Fruit fly (Drosophila melanogaster) whole organism, pupa: ENCODE results near the gene spz5.

Experiments
- CG10348 ChIP-seq: fragments of 200-800 bp; sonication (Bioruptor generic); IDR thresholded peaks from 2 replicates; pipeline ENCODE4 v1.3.6; 2022; ENCODE audit warnings: missing biosample characterization, missing genetic modification characterization
- CG12605 ChIP-seq: fragments of 200-800 bp; sonication (Bioruptor generic); IDR thresholded peaks from 2 replicates; pipeline ENCODE4 v1.3.6; 2022; ENCODE audit warnings: missing biosample characterization, missing genetic modification characterization
- CG13204 ChIP-seq: fragments of 200-800 bp; sonication (Bioruptor generic); optimal IDR thresholded peaks from 2 replicates; lab custom pipeline; 2018; ENCODE audit warnings: missing biosample characterization, mild to moderate bottlenecking, missing genetic modification characterization, moderate library complexity
- CG14655 ChIP-seq: fragments of 200-800 bp; sonication (Bioruptor generic); optimal IDR thresholded peaks from 3 replicates; lab custom pipeline; 2017; ENCODE audit warnings: mild to moderate bottlenecking, missing biosample characterization, missing genetic modification reagents, missing genetic modification characterization
- CG15710 ChIP-seq: fragments of 200-800 bp; sonication (Bioruptor generic); optimal IDR thresholded peaks from 2 replicates; lab custom pipeline; 2018; ENCODE audit warnings: missing biosample characterization, mild to moderate bottlenecking, missing genetic modification characterization, moderate library complexity
- CG17806 ChIP-seq: fragments of 200-800 bp; sonication (Bioruptor generic); optimal IDR thresholded peaks from 2 replicates; lab custom pipeline; 2018; ENCODE audit warnings: missing biosample characterization, mild to moderate bottlenecking, missing genetic modification characterization, moderate library complexity
- CG32121 ChIP-seq: fragments of 200-800 bp; sonication (Bioruptor generic); IDR thresholded peaks from 2 replicates; pipeline ENCODE4 v1.3.6; 2022; ENCODE audit warnings: missing biosample characterization, missing genetic modification characterization
- CG34367 ChIP-seq: fragments of 200-800 bp; sonication (Bioruptor generic); optimal IDR thresholded peaks from 2 replicates; lab custom pipeline; 2018; ENCODE audit warnings: missing biosample characterization, mild to moderate bottlenecking, missing genetic modification characterization
- CG4496 ChIP-seq: fragments of 200-800 bp; sonication (Bioruptor generic); IDR thresholded peaks from 3 replicates; pipeline ENCODE4 v1.3.6; 2022; ENCODE audit warnings: missing biosample characterization, missing genetic modification characterization
- CG8159 ChIP-seq: fragments of 200-800 bp; sonication (Bioruptor generic); optimal IDR thresholded peaks from 3 replicates; lab custom pipeline; 2018; ENCODE audit warnings: missing biosample characterization, mild to moderate bottlenecking, missing genetic modification characterization, moderate library complexity
- CG8301 ChIP-seq: fragments of 200-800 bp; sonication (Bioruptor generic); optimal IDR thresholded peaks from 2 replicates; lab custom pipeline; 2018; ENCODE audit warnings: missing biosample characterization, mild to moderate bottlenecking, missing genetic modification characterization
- CG9948 ChIP-seq: fragments of 200-800 bp; sonication (Bioruptor generic); optimal IDR thresholded peaks from 2 replicates; lab custom pipeline; 2018; ENCODE audit warnings: missing biosample characterization, mild to moderate bottlenecking, missing genetic modification characterization, moderate library complexity
- D1 ChIP-seq: fragments of 200-800 bp; sonication (Bioruptor generic); optimal IDR thresholded peaks from 2 replicates; lab custom pipeline; 2018; ENCODE audit warnings: missing biosample characterization, mild to moderate bottlenecking, missing genetic modification characterization, moderate library complexity
- EcR ChIP-seq: fragments of 200-800 bp; sonication (Bioruptor generic); optimal IDR thresholded peaks from 3 replicates; lab custom pipeline; 2019; ENCODE audit warnings: missing biosample characterization, missing genetic modification characterization, mild to moderate bottlenecking, moderate library complexity, missing genetic modification reagents
- Ets98B ChIP-seq: fragments of 200-800 bp; sonication (Bioruptor generic); IDR thresholded peaks from 2 replicates; pipeline ENCODE4 v1.3.6; 2022; ENCODE audit warnings: missing biosample characterization, missing genetic modification characterization
- Pif1A ChIP-seq: fragments of 200-800 bp; sonication (Bioruptor generic); optimal IDR thresholded peaks from 3 replicates; lab custom pipeline; 2016; ENCODE audit warnings: missing biosample characterization, missing genetic modification characterization
- Pif1B ChIP-seq: fragments of 200-800 bp; sonication (Bioruptor generic); optimal IDR thresholded peaks from 3 replicates; lab custom pipeline; 2016; ENCODE audit warnings: missing biosample characterization, missing genetic modification characterization
- Snoo ChIP-seq: fragments of 200-800 bp; sonication (Bioruptor generic); optimal IDR thresholded peaks from 3 replicates; lab custom pipeline; 2017; ENCODE audit warnings: missing biosample characterization, mild to moderate bottlenecking, missing genetic modification characterization, inconsistent platforms
- fd96Ca ChIP-seq: fragments of 200-800 bp; sonication (Bioruptor generic); IDR thresholded peaks from 3 replicates; pipeline ENCODE4 v1.3.6; 2022; ENCODE audit warnings: missing biosample characterization, missing genetic modification characterization
- gl ChIP-seq: fragments of 200-800 bp; sonication (Bioruptor generic); optimal IDR thresholded peaks from 2 replicates; lab custom pipeline; 2018; ENCODE audit warnings: missing biosample characterization, mild to moderate bottlenecking, missing genetic modification characterization
- rn ChIP-seq: fragments of 200-800 bp; sonication (Bioruptor generic); IDR thresholded peaks from 2 replicates; pipeline ENCODE4 v1.3.6; 2022; ENCODE audit warnings: missing biosample characterization, missing genetic modification characterization

spz5 gene

DNA sequence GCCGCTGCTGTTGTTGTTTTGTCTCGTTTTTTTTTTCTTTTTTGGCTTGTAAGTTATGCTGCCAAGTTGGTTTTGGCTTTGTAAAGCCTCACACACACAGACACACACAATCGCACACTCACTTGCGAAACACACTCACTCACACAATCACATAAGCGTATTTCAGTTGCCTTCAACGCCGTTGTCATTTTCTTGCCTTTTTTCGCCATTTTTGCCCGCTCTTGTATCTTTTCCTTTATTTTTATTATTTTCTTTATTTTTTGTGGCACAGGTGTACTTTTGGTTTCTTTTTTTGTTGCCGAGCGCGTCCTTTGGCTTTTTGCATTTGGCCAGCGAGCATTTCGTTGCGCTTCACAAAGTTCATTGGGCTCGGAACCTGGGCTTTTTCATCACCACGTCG is 18.9 kb downstream of the spz5 start:
- TF ChIP-seq Pif1A (peak; percentile 46), CG34367 (tag; lab: Kevin White, UChicago) (peak; percentile 35), Snoo (peak; percentile 57), gl (peak; percentile 64), rn (GFP tag; lab: Robert Waterston, UW) (no peak), CG13204 (peak; percentile 74), EcR (GFP tag; lab: Kevin White, UChicago) (peak; percentile 63), CG9948 (tag; lab: Kevin White, UChicago) (peak; percentile 32), fd96Ca (GFP tag; lab: Robert Waterston, UW) (no peak), CG12605 (GFP tag; lab: Robert Waterston, UW) (no peak), CG14655 (GFP tag; lab: Kevin White, UChicago) (peak; percentile 28), CG10348 (GFP tag; lab: Robert Waterston, UW) (no peak), CG17806 (peak; percentile 37), CG15710 (peak; percentile 69), CG32121 (no peak), CG8301 (tag; lab: Kevin White, UChicago) (no peak), CG8159 (tag; lab: Kevin White, UChicago) (peak; percentile 72), CG4496 (no peak), Ets98B (GFP tag; lab: Robert Waterston, UW) (no peak), Pif1B (GFP tag; lab: Kevin White, UChicago) (peak; percentile 40), D1 (tag; lab: Kevin White, UChicago) (no peak)

DNA sequence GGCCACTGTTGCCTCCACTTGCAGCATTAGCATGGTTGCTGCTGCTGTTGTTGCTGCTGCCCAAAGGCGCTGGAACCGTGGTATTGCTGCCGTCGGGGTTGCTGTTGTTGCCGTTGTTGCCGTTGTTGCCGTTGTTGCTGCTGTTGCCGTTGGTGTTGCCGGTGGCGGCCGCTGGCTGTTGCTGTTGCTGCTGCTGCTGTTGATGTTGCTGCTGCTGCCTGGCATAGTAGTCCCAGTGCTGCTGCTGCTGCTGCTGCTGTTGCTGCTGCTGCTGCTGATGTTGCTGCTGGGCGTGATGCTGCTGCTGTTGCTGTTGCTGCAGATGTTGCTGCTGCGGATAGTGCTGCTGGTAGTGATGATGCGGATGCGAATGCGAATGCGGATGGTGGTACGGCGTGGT is 20.8 kb downstream of the spz5 start:
- TF ChIP-seq CG10348 (GFP tag; lab: Robert Waterston, UW), result 0 out of 2 replicates have a peak, but pooled peaks have one; percentile 13
- TF ChIP-seq Snoo, result no peak

- TF ChIP-seq CG10348 (GFP tag; lab: Robert Waterston, UW) (no peak), CG14655 (GFP tag; lab: Kevin White, UChicago) (peak; percentile 75), CG12605 (GFP tag; lab: Robert Waterston, UW) (peak; percentile 58; the same call in 1 of the 2 replicates), CG15710 (peak; percentile 72), D1 (tag; lab: Kevin White, UChicago) (peak; percentile 66), rn (GFP tag; lab: Robert Waterston, UW) (no peak), CG32121 (no peak), Ets98B (GFP tag; lab: Robert Waterston, UW) (peak; percentile 55; the same call in 1 of the 2 replicates), CG34367 (tag; lab: Kevin White, UChicago) (peak; percentile 74), CG8159 (tag; lab: Kevin White, UChicago) (peak; percentile 82), CG17806 (peak; percentile 78), CG8301 (tag; lab: Kevin White, UChicago) (peak; percentile 73), Pif1A (peak; percentile 87), CG9948 (tag; lab: Kevin White, UChicago) (peak; percentile 87), fd96Ca (GFP tag; lab: Robert Waterston, UW) (peak; percentile 72), EcR (GFP tag; lab: Kevin White, UChicago) (peak; percentile 81), gl (peak; percentile 47), Pif1B (GFP tag; lab: Kevin White, UChicago) (peak; percentile 86), CG13204 (peak; percentile 37), Snoo (peak; percentile 81), CG4496 (no peak; the same call in 2 of the 3 replicates)
Measured at dm6 chr3L:2868695-2869444, 23.1 kb downstream of the spz5 start.

dm6 chr3L:2867447-2868203 is 24.3 kb downstream of the spz5 start:
- TF ChIP-seq CG8301 (tag; lab: Kevin White, UChicago), result no peak
- peak; percentile 43 for TF ChIP-seq EcR (GFP tag; lab: Kevin White, UChicago)
- TF ChIP-seq CG14655 (GFP tag; lab: Kevin White, UChicago), result no peak
- TF ChIP-seq CG13204, result peak; percentile 78
- TF ChIP-seq CG9948 (tag; lab: Kevin White, UChicago), result no peak
- no peak for TF ChIP-seq Pif1B (GFP tag; lab: Kevin White, UChicago)
- peak; percentile 7 for TF ChIP-seq CG15710
- 0 out of 3 replicates have a peak, but pooled peaks have one; percentile 6 for TF ChIP-seq fd96Ca (GFP tag; lab: Robert Waterston, UW)
- 0 out of 3 replicates have a peak, but pooled peaks have one; percentile 31 for TF ChIP-seq CG4496
- TF ChIP-seq, all 21 proteins: peak for 5

dm6 chr3L:2866843-2867242 is 25.1 kb downstream of the spz5 start:
- TF ChIP-seq CG14655 (GFP tag; lab: Kevin White, UChicago), result peak; percentile 13
- 0 out of 3 replicates have a peak, but pooled peaks have one; percentile 43 for TF ChIP-seq CG4496
- no peak for TF ChIP-seq CG32121
- TF ChIP-seq CG12605 (GFP tag; lab: Robert Waterston, UW), result no peak
- no peak for TF ChIP-seq CG10348 (GFP tag; lab: Robert Waterston, UW)
- TF ChIP-seq gl, result peak; percentile 66
- TF ChIP-seq rn (GFP tag; lab: Robert Waterston, UW), result no peak
- peak; percentile 68 for TF ChIP-seq CG34367 (tag; lab: Kevin White, UChicago)
- TF ChIP-seq CG8159 (tag; lab: Kevin White, UChicago), result peak; percentile 86
- peak; percentile 45 for TF ChIP-seq Pif1B (GFP tag; lab: Kevin White, UChicago)
- TF ChIP-seq CG8301 (tag; lab: Kevin White, UChicago), result peak; percentile 29
- no peak for TF ChIP-seq fd96Ca (GFP tag; lab: Robert Waterston, UW)
- no peak for TF ChIP-seq EcR (GFP tag; lab: Kevin White, UChicago)
- TF ChIP-seq CG15710, result peak; percentile 75
- TF ChIP-seq D1 (tag; lab: Kevin White, UChicago), result peak; percentile 52
- peak; percentile 36 for TF ChIP-seq Snoo
- peak; percentile 72 for TF ChIP-seq CG9948 (tag; lab: Kevin White, UChicago)
- peak; percentile 57 for TF ChIP-seq Pif1A
- no peak for TF ChIP-seq CG13204
- TF ChIP-seq CG17806, result peak; percentile 84
